Fruit fly (Drosophila melanogaster) whole organism, prepupa: ENCODE measurements around the gene Thor.

Experiments
- CG10631 ChIP-seq: fragments of 200-800 bp; sonication (Bioruptor generic); optimal IDR thresholded peaks from 2 replicates; lab custom pipeline; 2016; ENCODE audit warnings: missing biosample characterization, missing genetic modification characterization
- CG10669 ChIP-seq: fragments of 200-800 bp; sonication (Bioruptor generic); optimal IDR thresholded peaks from 3 replicates; lab custom pipeline; 2018; ENCODE audit warnings: missing biosample characterization, mild to moderate bottlenecking, missing genetic modification characterization, moderate library complexity
- CG11294 ChIP-seq: fragments of 200-800 bp; sonication (Bioruptor generic); IDR thresholded peaks from 2 replicates; pipeline ENCODE4 v1.3.6; 2022; ENCODE audit warnings: missing biosample characterization, missing genetic modification characterization
- CG11902 ChIP-seq: fragments of 200-800 bp; sonication (Bioruptor generic); optimal IDR thresholded peaks from 3 replicates; lab custom pipeline; 2016; ENCODE audit warnings: missing biosample characterization, missing genetic modification characterization
- CG15336 ChIP-seq: fragments of 200-800 bp; sonication (Bioruptor generic); IDR thresholded peaks from 2 replicates; pipeline ENCODE4 v1.3.6; 2022; ENCODE audit warnings: missing biosample characterization, missing genetic modification characterization
- CG1621 ChIP-seq: fragments of 200-800 bp; sonication (Bioruptor generic); optimal IDR thresholded peaks from 3 replicates; lab custom pipeline; 2018; ENCODE audit warnings: missing biosample characterization, mild to moderate bottlenecking, missing genetic modification characterization
- CG3032 ChIP-seq: fragments of 200-800 bp; optimal IDR thresholded peaks from 2 replicates; lab custom pipeline; 2019; ENCODE audit warnings: missing biosample characterization, mild to moderate bottlenecking, missing genetic modification characterization, moderate library complexity
- CG31627 ChIP-seq: fragments of 200-800 bp; sonication (Bioruptor generic); optimal IDR thresholded peaks from 3 replicates; lab custom pipeline; 2016; ENCODE audit warnings: missing biosample characterization, missing genetic modification characterization
- CG34406 ChIP-seq: fragments of 200-800 bp; sonication (Bioruptor generic); optimal IDR thresholded peaks from 3 replicates; lab custom pipeline; 2016; ENCODE audit warnings: missing biosample characterization, missing genetic modification characterization
- CG3919 ChIP-seq: fragments of 200-800 bp; sonication (Bioruptor generic); optimal IDR thresholded peaks from 3 replicates; lab custom pipeline; 2016; ENCODE audit warnings: missing biosample characterization, missing genetic modification characterization
- CG4318 ChIP-seq: fragments of 200-800 bp; sonication (Bioruptor generic); optimal IDR thresholded peaks from 3 replicates; lab custom pipeline; 2017; ENCODE audit warnings: missing biosample characterization, mild to moderate bottlenecking, missing genetic modification characterization
- CG6792 ChIP-seq: fragments of 200-800 bp; sonication (Bioruptor generic); optimal IDR thresholded peaks from 3 replicates; lab custom pipeline; 2016; ENCODE audit warnings: missing biosample characterization, missing genetic modification characterization
- CG6808 ChIP-seq: fragments of 200-800 bp; sonication (Bioruptor generic); optimal IDR thresholded peaks from 3 replicates; lab custom pipeline; 2017; ENCODE audit warnings: missing biosample characterization, missing genetic modification characterization, mild to moderate bottlenecking, moderate library complexity, missing genetic modification reagents
- CG6854 ChIP-seq: fragments of 200-800 bp; sonication (Bioruptor generic); optimal IDR thresholded peaks from 2 replicates; lab custom pipeline; 2017; ENCODE audit warnings: missing biosample characterization, mild to moderate bottlenecking, missing genetic modification characterization
- CG8119 ChIP-seq: fragments of 200-800 bp; sonication (Bioruptor generic); IDR thresholded peaks from 3 replicates; pipeline ENCODE4 v1.3.6; 2022; ENCODE audit warnings: missing biosample characterization, missing genetic modification characterization
- CG8319 ChIP-seq: fragments of 200-800 bp; sonication (Bioruptor generic); optimal IDR thresholded peaks from 3 replicates; lab custom pipeline; 2016; ENCODE audit warnings: missing biosample characterization, missing genetic modification characterization
- CG8632 ChIP-seq: fragments of 200-800 bp; sonication (Bioruptor generic); optimal IDR thresholded peaks from 3 replicates; lab custom pipeline; 2016; ENCODE audit warnings: missing biosample characterization, missing genetic modification characterization
- CG9139 ChIP-seq: fragments of 200-800 bp; sonication (Bioruptor generic); optimal IDR thresholded peaks from 3 replicates; lab custom pipeline; 2017; ENCODE audit warnings: missing biosample characterization, mild to moderate bottlenecking, missing genetic modification characterization
- Eip75B ChIP-seq: fragments of 200-800 bp; sonication (Bioruptor generic); optimal IDR thresholded peaks from 3 replicates; lab custom pipeline; 2016; ENCODE audit warnings: missing biosample characterization, missing genetic modification characterization
- Eip93F ChIP-seq: fragments of 200-800 bp; sonication (Bioruptor generic); optimal IDR thresholded peaks from 2 replicates; lab custom pipeline; 2016; ENCODE audit warnings: missing biosample characterization, mild to moderate bottlenecking, missing genetic modification characterization
- Ets96B ChIP-seq: fragments of 200-800 bp; optimal IDR thresholded peaks from 2 replicates; lab custom pipeline; 2019; ENCODE audit warnings: missing biosample characterization, mild to moderate bottlenecking, missing genetic modification characterization, moderate library complexity
- Hr38 ChIP-seq: sonication (Bioruptor generic); optimal IDR thresholded peaks from 2 replicates; lab custom pipeline; 2016; ENCODE audit warnings: missing biosample characterization, missing genetic modification characterization
- Hr39 ChIP-seq: fragments of 200-800 bp; sonication (Bioruptor generic); optimal IDR thresholded peaks from 2 replicates; lab custom pipeline; 2016; ENCODE audit warnings: missing biosample characterization, missing genetic modification characterization
- OdsH ChIP-seq: fragments of 200-800 bp; sonication (Bioruptor generic); optimal IDR thresholded peaks from 3 replicates; lab custom pipeline; 2016; ENCODE audit warnings: missing biosample characterization, missing genetic modification characterization
- Smox ChIP-seq: fragments of 200-800 bp; sonication (Bioruptor generic); optimal IDR thresholded peaks from 3 replicates; lab custom pipeline; 2016; ENCODE audit warnings: missing biosample characterization, missing genetic modification characterization
- Sox102F ChIP-seq: fragments of 200-800 bp; sonication (Bioruptor generic); optimal IDR thresholded peaks from 2 replicates; lab custom pipeline; 2016; ENCODE audit warnings: missing biosample characterization, mild to moderate bottlenecking, missing genetic modification characterization
- achi ChIP-seq: fragments of 200-800 bp; sonication (Bioruptor generic); optimal IDR thresholded peaks from 3 replicates; lab custom pipeline; 2016; ENCODE audit warnings: missing biosample characterization, missing genetic modification characterization
- cyc ChIP-seq: fragments of 200-800 bp; sonication (Bioruptor generic); optimal IDR thresholded peaks from 3 replicates; lab custom pipeline; 2016; ENCODE audit warnings: missing biosample characterization, missing genetic modification characterization
- dac ChIP-seq: fragments of 200-800 bp; sonication (Bioruptor generic); optimal IDR thresholded peaks from 2 replicates; lab custom pipeline; 2017; ENCODE audit warnings: missing biosample characterization, mild to moderate bottlenecking, missing genetic modification characterization
- dsx ChIP-seq: fragments of 200-800 bp; optimal IDR thresholded peaks from 3 replicates; lab custom pipeline; 2019; ENCODE audit warnings: missing biosample characterization, mild to moderate bottlenecking, missing genetic modification characterization, moderate library complexity; ENCODE audit not compliant: poor library complexity, severe bottlenecking
- esn ChIP-seq: fragments of 200-800 bp; sonication (Bioruptor generic); optimal IDR thresholded peaks from 2 replicates; lab custom pipeline; 2016; ENCODE audit warnings: missing biosample characterization, mild to moderate bottlenecking, missing genetic modification characterization, moderate library complexity
- fd85E ChIP-seq: fragments of 200-800 bp; sonication (Bioruptor generic); optimal IDR thresholded peaks from 3 replicates; lab custom pipeline; 2016; ENCODE audit warnings: missing biosample characterization, missing genetic modification characterization
- fkh ChIP-seq: fragments of 200-800 bp; sonication (Bioruptor generic); optimal IDR thresholded peaks from 3 replicates; lab custom pipeline; 2017; ENCODE audit warnings: missing biosample characterization, mild to moderate bottlenecking, missing genetic modification characterization, moderate library complexity
- lz ChIP-seq: fragments of 200-800 bp; sonication (Bioruptor generic); optimal IDR thresholded peaks from 3 replicates; lab custom pipeline; 2016; ENCODE audit warnings: missing biosample characterization, missing genetic modification characterization
- pdm3 ChIP-seq: fragments of 200-800 bp; sonication (Bioruptor generic); optimal IDR thresholded peaks from 3 replicates; lab custom pipeline; 2016; ENCODE audit warnings: missing biosample characterization, missing genetic modification characterization
- salr ChIP-seq, 2 experiments: fragments of 200-800 bp; sonication (Bioruptor generic); optimal IDR thresholded peaks; 3 replicates each; lab custom pipeline; 2016 to 2018; ENCODE audit warnings: missing biosample characterization in 2 of 2, missing genetic modification characterization in 2 of 2, mild to moderate bottlenecking in 1 of 2
- spab ChIP-seq: fragments of 200-800 bp; sonication (Bioruptor generic); optimal IDR thresholded peaks from 2 replicates; lab custom pipeline; 2017; ENCODE audit warnings: missing biosample characterization, mild to moderate bottlenecking, missing genetic modification characterization, missing genetic modification reagents
- ss ChIP-seq, 2 experiments: fragments of 200-800 bp; sonication (Bioruptor generic); optimal IDR thresholded peaks; 2 replicates in 1 of 2; 3 replicates in 1 of 2; lab custom pipeline; 2017 to 2018; ENCODE audit warnings: mild to moderate bottlenecking in 2 of 2, missing biosample characterization in 2 of 2, missing genetic modification characterization in 2 of 2, moderate library complexity in 1 of 2
- svp ChIP-seq: fragments of 200-800 bp; sonication (Bioruptor generic); peaks from one replicate; lab custom pipeline; 2016; ENCODE audit warnings: missing biosample characterization, missing genetic modification characterization
- topi ChIP-seq: fragments of 200-800 bp; sonication (Bioruptor generic); optimal IDR thresholded peaks from 3 replicates; lab custom pipeline; 2016; ENCODE audit warnings: missing biosample characterization, missing genetic modification characterization
- vri ChIP-seq: fragments of 200-800 bp; sonication (Bioruptor generic); optimal IDR thresholded peaks from 3 replicates; lab custom pipeline; 2016; ENCODE audit warnings: missing biosample characterization, mild to moderate bottlenecking, missing genetic modification characterization

Thor gene

dm6 chr2L:3465918-3466727 is 12.1 kb upstream of the Thor start, which contains the start of the genes msl-2 and ND-PDSW:
TSS of gene msl-2 (minus strand) at chr2L:3466112.
TSS of gene ND-PDSW (plus strand) at chr2L:3466157.
- TF ChIP-seq Eip93F (GFP tag; lab: Kevin White, UChicago) = no peak
- TF ChIP-seq CG10669 (GFP tag; lab: Kevin White, UChicago) = no peak
- peak; percentile 68 for TF ChIP-seq fkh (GFP tag; lab: Kevin White, UChicago)
- no peak for TF ChIP-seq Hr39 (GFP tag; lab: Kevin White, UChicago)

dm6 chr2L:3466846-3467245 is 11.4 kb upstream of the Thor start:
- no peak for TF ChIP-seq ss (GFP tag; optimal IDR thresholded peaks at IDR 0.05; lab: Kevin White, UChicago)
- no peak for TF ChIP-seq Hr38 (GFP tag; lab: Kevin White, UChicago)
- no peak for TF ChIP-seq CG31627 (GFP tag; lab: Kevin White, UChicago)
- TF ChIP-seq CG8119 (GFP tag; lab: Robert Waterston, UW) = no peak
- no peak for TF ChIP-seq CG34406 (GFP tag; lab: Kevin White, UChicago)
- TF ChIP-seq Eip93F (GFP tag; lab: Kevin White, UChicago) = no peak
- TF ChIP-seq achi = no peak
- no peak for TF ChIP-seq CG10631 (GFP tag; lab: Kevin White, UChicago)
- no peak for TF ChIP-seq CG15336

dm6 chr2L:3469869-3470268 is 8.4 kb upstream of the Thor start, which contains the start of the genes Pif1 and CG31776:
TSS of gene Pif1 (minus strand) at chr2L:3470004.
TSS of gene CG31776 (plus strand) at chr2L:3470182.
- TF ChIP-seq dsx (GFP tag; lab: Kevin White, UChicago) (no peak), OdsH (GFP tag; lab: Kevin White, UChicago) (no peak), CG3919 (GFP tag; lab: Kevin White, UChicago) (no peak), CG6854 (GFP tag; lab: Kevin White, UChicago) (no peak), CG11902 (GFP tag; lab: Kevin White, UChicago) (no peak), esn (GFP tag; lab: Kevin White, UChicago) (no peak), Smox (no peak), CG4318 (no peak), CG15336 (no peak), CG9139 (GFP tag; lab: Kevin White, UChicago) (no peak), dac (no peak), lz (GFP tag; lab: Kevin White, UChicago) (no peak), CG3032 (no peak), fd85E (GFP tag; lab: Kevin White, UChicago) (no peak), fkh (GFP tag; lab: Kevin White, UChicago) (no peak), cyc (no peak), spab (GFP tag; lab: Kevin White, UChicago) (no peak), CG8119 (GFP tag; lab: Robert Waterston, UW) (no peak), vri (GFP tag; lab: Kevin White, UChicago) (no peak)

dm6 chr2L:3472242-3472641 is 6.0 kb upstream of the Thor start, which contains the start of gene Pgant4:
TSS of gene Pgant4 (plus strand) at chr2L:3472603.
- TF ChIP-seq CG4318 = no peak
- TF ChIP-seq CG3919 (GFP tag; lab: Kevin White, UChicago) = no peak
- TF ChIP-seq CG8632 = no peak
- TF ChIP-seq pdm3 (GFP tag; lab: Kevin White, UChicago) = no peak
- peak; percentile 2 for TF ChIP-seq CG3032
- TF ChIP-seq CG6808 = no peak
- TF ChIP-seq CG9139 (GFP tag; lab: Kevin White, UChicago) = no peak
- TF ChIP-seq CG6792 = peak; percentile 13
- TF ChIP-seq CG15336 = no peak
- peak; percentile 57 for TF ChIP-seq esn (GFP tag; lab: Kevin White, UChicago)
- TF ChIP-seq lz (GFP tag; lab: Kevin White, UChicago) = peak; percentile 60
- TF ChIP-seq CG10669 (GFP tag; lab: Kevin White, UChicago) = no peak
- peak; percentile 58 for TF ChIP-seq CG31627 (GFP tag; lab: Kevin White, UChicago)
- no peak for TF ChIP-seq vri (GFP tag; lab: Kevin White, UChicago)
- no peak for TF ChIP-seq CG8319
- TF ChIP-seq svp (GFP tag; lab: Kevin White, UChicago) = no peak
- no peak for TF ChIP-seq Ets96B
- TF ChIP-seq CG11294 (GFP tag; lab: Robert Waterston, UW) = no peak
- TF ChIP-seq cyc = peak; percentile 63
- no peak for TF ChIP-seq fkh (GFP tag; lab: Kevin White, UChicago)
- TF ChIP-seq Sox102F (GFP tag; lab: Kevin White, UChicago) = no peak
- TF ChIP-seq spab (GFP tag; lab: Kevin White, UChicago) = no peak
- no peak for TF ChIP-seq dac
- TF ChIP-seq Hr39 (GFP tag; lab: Kevin White, UChicago) = peak; percentile 41
- TF ChIP-seq salr (GFP tag; optimal IDR thresholded peaks at IDR 0.05; lab: Kevin White, UChicago) = peak in 1 of 2 experiments; percentile 2
- TF ChIP-seq Eip75B = no peak
- TF ChIP-seq CG1621 (tag; lab: Kevin White, UChicago) = no peak
- TF ChIP-seq Hr38 (GFP tag; lab: Kevin White, UChicago) = no peak
- peak; percentile 15 for TF ChIP-seq topi (GFP tag; lab: Kevin White, UChicago)
- TF ChIP-seq CG34406 (GFP tag; lab: Kevin White, UChicago) = no peak
